Worm (Caenorhabditis elegans) whole organism, L1 larva: ENCODE measurements around the gene sqv-4.
A peak's percentile ranks its signal among the peaks of the same experiment; 100 is the strongest.

Source experiments
- F16B12.6 ChIP-seq: fragments of 150-350 bp; optimal IDR thresholded peaks from 2 replicates; lab custom pipeline; 2014; ENCODE audit warnings: missing biosample characterization, missing genetic modification characterization
- Y116A8C.19 ChIP-seq: sonication (generic microtip); optimal IDR thresholded peaks from 2 replicates; lab custom pipeline; 2016; ENCODE audit warnings: missing compliant biosample characterization, missing genetic modification characterization, borderline replicate concordance
- ama-1 ChIP-seq: fragments of 150-350 bp; optimal IDR thresholded peaks from 2 replicates; lab custom pipeline; 2014
- blmp-1 ChIP-seq: fragments of 150-350 bp; optimal IDR thresholded peaks from 2 replicates; lab custom pipeline; 2014; ENCODE audit warnings: missing biosample characterization, missing genetic modification characterization
- ceh-90 ChIP-seq: sonication (generic microtip); optimal IDR thresholded peaks from 2 replicates; lab custom pipeline; 2016; ENCODE audit warnings: missing genetic modification characterization, missing compliant biosample characterization
- ces-1 ChIP-seq: fragments of 150-350 bp; optimal IDR thresholded peaks from 2 replicates; lab custom pipeline; 2014; ENCODE audit warnings: missing biosample characterization, missing genetic modification reagents, missing genetic modification characterization
- dpl-1 ChIP-seq, 3 experiments: fragments of 150-350 bp in 2 of 3; sonication (generic microtip) in 1 of 3; optimal IDR thresholded peaks; 2 replicates each; lab custom pipeline; 2014 to 2017; ENCODE audit warnings: missing biosample characterization in 3 of 3, missing genetic modification characterization in 3 of 3, missing genetic modification reagents in 3 of 3
- dsc-1 ChIP-seq: sonication (generic microtip); optimal IDR thresholded peaks from 2 replicates; lab custom pipeline; 2016; ENCODE audit warnings: mild to moderate bottlenecking, missing genetic modification characterization, missing compliant biosample characterization
- efl-1 ChIP-seq, 4 experiments: fragments of 150-350 bp; optimal IDR thresholded peaks in 3 of 4; peaks in 1 of 4; 1 replicate in 1 of 4; 2 replicates in 3 of 4; lab custom pipeline; 2014; ENCODE audit warnings: missing biosample characterization in 2 of 4, missing genetic modification characterization in 2 of 4, missing genetic modification reagents in 2 of 4
- elt-2 ChIP-seq: sonication (generic microtip); optimal IDR thresholded peaks from 2 replicates; lab custom pipeline; 2016; ENCODE audit warnings: missing genetic modification characterization, mild to moderate bottlenecking, inconsistent platforms, missing compliant biosample characterization, missing genetic modification reagents
- elt-3 ChIP-seq, 6 experiments: fragments of 150-350 bp in 1 of 6; sonication (generic microtip); optimal IDR thresholded peaks; 2 replicates each; lab custom pipeline; 2017 to 2018; ENCODE audit warnings: missing biosample characterization in 6 of 6, missing genetic modification characterization in 6 of 6, inconsistent platforms in 1 of 6
- fkh-8 ChIP-seq: sonication (generic microtip); optimal IDR thresholded peaks from 2 replicates; lab custom pipeline; 2016; ENCODE audit warnings: mild to moderate bottlenecking, missing genetic modification characterization, missing compliant biosample characterization
- grh-1 ChIP-seq: fragments of 200-800 bp; sonication (Bioruptor generic); IDR thresholded peaks from 2 replicates; pipeline ENCODE4 v1.3.6; 2022; ENCODE audit warnings: missing genetic modification reagents, missing genetic modification characterization, missing compliant biosample characterization
- jun-1 ChIP-seq: fragments of 150-350 bp; optimal IDR thresholded peaks from 2 replicates; lab custom pipeline; 2014; ENCODE audit warnings: missing biosample characterization, missing genetic modification reagents, missing genetic modification characterization
- lin-14 ChIP-seq: fragments of 200-800 bp; sonication (Bioruptor generic); optimal IDR thresholded peaks from 2 replicates; lab custom pipeline; 2018; ENCODE audit warnings: mild to moderate bottlenecking, missing genetic modification characterization, moderate library complexity, missing compliant biosample characterization
- lin-35 ChIP-seq, 2 experiments: fragments of 150-350 bp; optimal IDR thresholded peaks; 2 replicates each; lab custom pipeline; 2014; ENCODE audit warnings: missing biosample characterization in 2 of 2, missing genetic modification characterization in 2 of 2, missing genetic modification reagents in 2 of 2
- lin-39 ChIP-seq: fragments of 150-350 bp; optimal IDR thresholded peaks from 2 replicates; lab custom pipeline; 2014; ENCODE audit warnings: missing biosample characterization, missing genetic modification reagents, missing genetic modification characterization
- lir-3 ChIP-seq: sonication (generic microtip); optimal IDR thresholded peaks from 2 replicates; lab custom pipeline; 2016; ENCODE audit warnings: mild to moderate bottlenecking, missing genetic modification characterization, moderate library complexity, missing compliant biosample characterization; ENCODE audit not compliant: poor library complexity
- mab-9 ChIP-seq: fragments of 200-800 bp; sonication (Bioruptor generic); IDR thresholded peaks from 2 replicates; pipeline ENCODE4 v1.3.6; 2022; ENCODE audit warnings: missing genetic modification reagents, missing genetic modification characterization, missing compliant biosample characterization
- mdl-1 ChIP-seq, 2 experiments: fragments of 150-350 bp; optimal IDR thresholded peaks; 2 replicates each; lab custom pipeline; 2014 to 2017; ENCODE audit warnings: missing biosample characterization in 2 of 2, missing genetic modification characterization in 2 of 2, inconsistent platforms in 1 of 2
- mep-1 ChIP-seq: fragments of 150-350 bp; optimal IDR thresholded peaks from 2 replicates; lab custom pipeline; 2014; ENCODE audit warnings: missing biosample characterization, missing genetic modification characterization
- nhr-12 ChIP-seq: sonication (generic microtip); optimal IDR thresholded peaks from 2 replicates; lab custom pipeline; 2017; ENCODE audit warnings: missing biosample characterization, missing genetic modification characterization
- nhr-19 ChIP-seq: fragments of 200-800 bp; sonication (Bioruptor generic); conservative IDR thresholded peaks from 2 replicates; pipeline ENCODE4 v1.3.6; 2022; ENCODE audit warnings: missing genetic modification characterization, missing compliant biosample characterization
- nhr-20 ChIP-seq: sonication (generic microtip); optimal IDR thresholded peaks from 2 replicates; lab custom pipeline; 2016; ENCODE audit warnings: mild to moderate bottlenecking, missing genetic modification characterization, missing compliant biosample characterization
- nhr-28 ChIP-seq: fragments of 150-350 bp; optimal IDR thresholded peaks from 2 replicates; lab custom pipeline; 2014; ENCODE audit warnings: missing biosample characterization, missing genetic modification characterization
- nhr-71 ChIP-seq: sonication (generic microtip); optimal IDR thresholded peaks from 2 replicates; lab custom pipeline; 2016; ENCODE audit warnings: mild to moderate bottlenecking, missing genetic modification characterization, moderate library complexity, missing compliant biosample characterization
- nhr-84 ChIP-seq: sonication (generic microtip); optimal IDR thresholded peaks from 2 replicates; lab custom pipeline; 2017; ENCODE audit warnings: missing biosample characterization, missing genetic modification characterization
- nhr-85 ChIP-seq: sonication (generic microtip); peaks from one replicate; lab custom pipeline; 2016; ENCODE audit warnings: missing genetic modification characterization, inconsistent platforms, missing compliant biosample characterization
- pqm-1 ChIP-seq: sonication (generic microtip); optimal IDR thresholded peaks from 3 replicates; lab custom pipeline; 2017; ENCODE audit warnings: missing biosample characterization, missing genetic modification characterization
- snpc-4 ChIP-seq: fragments of 150-350 bp; optimal IDR thresholded peaks from 2 replicates; lab custom pipeline; 2014; ENCODE audit warnings: missing biosample characterization, missing genetic modification characterization
- snu-23 ChIP-seq: sonication (generic microtip); optimal IDR thresholded peaks from 2 replicates; lab custom pipeline; 2016; ENCODE audit warnings: missing genetic modification characterization, missing compliant biosample characterization
- tlp-1 ChIP-seq: fragments of 150-350 bp; optimal IDR thresholded peaks from 2 replicates; lab custom pipeline; 2014; ENCODE audit warnings: missing biosample characterization, missing genetic modification characterization
- unc-30 ChIP-seq: sonication (generic microtip); optimal IDR thresholded peaks from 2 replicates; lab custom pipeline; 2017; ENCODE audit warnings: missing biosample characterization, missing genetic modification characterization
- unc-86 ChIP-seq: sonication (generic microtip); optimal IDR thresholded peaks from 2 replicates; lab custom pipeline; 2016; ENCODE audit warnings: missing genetic modification characterization, missing compliant biosample characterization
- unc-98 ChIP-seq: fragments of 200-800 bp; sonication (Bioruptor generic); IDR thresholded peaks from 2 replicates; pipeline ENCODE4 v1.3.6; 2022; ENCODE audit warnings: missing genetic modification characterization, missing compliant biosample characterization

Gene sqv-4

DNA sequence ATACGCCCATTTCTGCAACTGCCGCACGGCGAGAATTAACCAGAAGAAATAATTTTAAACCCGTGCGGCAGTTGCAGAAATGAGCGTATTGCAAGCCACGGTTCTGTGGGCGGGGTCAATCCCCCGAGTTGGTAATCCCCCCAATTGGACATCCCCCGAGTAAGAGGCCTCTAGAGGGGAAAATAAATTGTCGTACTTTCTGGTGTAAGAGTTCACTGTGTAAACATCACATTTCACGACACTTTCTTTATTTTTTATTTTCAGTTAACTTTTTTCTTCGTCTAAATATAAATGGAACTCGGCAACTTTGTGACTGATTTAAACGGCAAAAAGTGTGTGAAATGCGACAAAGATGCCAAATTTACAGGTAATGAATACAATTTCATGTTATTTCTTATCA lies 3.3 kb downstream of the sqv-4 start, which contains the start of gene tut-2:
TSS of gene tut-2 (plus strand) at position 277 of the 400 bp plus-strand sequence.
- TF ChIP-seq F16B12.6 (tag; lab: Kevin White, UChicago) (peak; percentile 76), Y116A8C.19 (tag; lab: Kevin White, UChicago) (no peak), dpl-1 (GFP tag; optimal IDR thresholded peaks at IDR 0.05; lab: Kevin White, UChicago) (peak in 1 of 3 experiments; percentile 19), snu-23 (GFP tag; lab: Kevin White, UChicago) (peak; percentile 7), blmp-1 (tag; lab: Kevin White, UChicago) (peak; percentile 32), efl-1 (optimal IDR thresholded peaks at IDR 0.05; lab: Kevin White, UChicago) (peak in 1 of 2 experiments; percentile 35), efl-1 (GFP tag; optimal IDR thresholded peaks at IDR 0.05 in 1 of 2; lab: Kevin White, UChicago) (peak; percentile 26 to 94), mdl-1 (tag; optimal IDR thresholded peaks at IDR 0.05; lab: Kevin White, UChicago) (no peak), elt-2 (tag; lab: Kevin White, UChicago) (no peak), nhr-19 (GFP tag; lab: Robert Waterston, UW) (0 out of 2 replicates have a peak, but pooled peaks have one; percentile 4), dsc-1 (tag; lab: Kevin White, UChicago) (no peak), tlp-1 (no peak), lin-35 (GFP tag; optimal IDR thresholded peaks at IDR 0.05; lab: Kevin White, UChicago) (peak in 1 of 2 experiments; percentile 32)

DNA sequence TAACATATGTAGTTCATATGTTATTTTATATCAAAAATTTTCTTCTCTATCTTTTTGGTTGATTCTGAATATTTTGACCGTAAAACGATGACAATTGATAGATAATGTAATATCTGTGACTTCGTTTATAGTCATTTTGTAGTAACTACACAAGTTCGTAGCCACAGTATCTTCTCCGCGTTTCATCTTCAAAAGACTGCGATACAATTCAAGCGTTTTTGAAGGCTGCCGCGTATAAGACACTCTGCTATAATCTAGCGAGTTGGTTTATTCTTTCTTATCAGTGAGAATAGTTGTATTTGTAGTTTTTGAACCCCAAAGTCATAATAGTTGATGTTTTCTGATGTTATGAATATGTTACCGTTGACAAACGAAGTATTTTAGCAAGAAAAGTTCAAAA lies 4.3 kb downstream of the sqv-4 start, which contains the start of gene ugt-34:
TSS of gene ugt-34 (minus strand) at position 21 of the 400 bp plus-strand sequence.
- peak; percentile 43 for TF ChIP-seq nhr-20 (tag; lab: Kevin White, UChicago)
- TF ChIP-seq nhr-28 (tag; lab: Kevin White, UChicago) = no peak
- TF ChIP-seq elt-3 (tag; optimal IDR thresholded peaks at IDR 0.05; lab: Kevin White, UChicago) = no peak
- TF ChIP-seq dpl-1 (GFP tag; optimal IDR thresholded peaks at IDR 0.05; lab: Kevin White, UChicago) = no peak
- no peak for TF ChIP-seq nhr-71 (tag; lab: Kevin White, UChicago)

DNA sequence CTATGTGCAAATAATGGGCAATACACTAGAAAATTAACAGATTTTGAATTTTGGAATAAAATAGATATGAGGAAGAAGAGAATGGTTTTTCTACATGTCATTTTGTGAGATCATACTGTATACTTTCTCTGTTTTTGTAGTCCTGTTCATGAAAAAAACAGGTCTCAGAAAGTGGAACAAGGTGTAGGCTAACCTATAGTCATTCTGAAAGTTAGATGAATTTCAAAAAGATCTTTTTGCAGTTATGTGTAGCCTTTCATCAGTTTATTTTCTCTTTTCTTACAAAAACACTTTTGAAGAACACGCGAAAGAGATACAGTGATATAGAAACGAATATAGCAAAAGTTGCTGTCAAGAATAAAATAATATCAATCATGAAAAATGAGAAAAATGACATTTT lies 7.1 kb downstream of the sqv-4 start, which contains the start of gene ugt-35:
TSS of gene ugt-35 (minus strand) at position 101 of the 400 bp plus-strand sequence.
- no peak for TF ChIP-seq lin-39

DNA sequence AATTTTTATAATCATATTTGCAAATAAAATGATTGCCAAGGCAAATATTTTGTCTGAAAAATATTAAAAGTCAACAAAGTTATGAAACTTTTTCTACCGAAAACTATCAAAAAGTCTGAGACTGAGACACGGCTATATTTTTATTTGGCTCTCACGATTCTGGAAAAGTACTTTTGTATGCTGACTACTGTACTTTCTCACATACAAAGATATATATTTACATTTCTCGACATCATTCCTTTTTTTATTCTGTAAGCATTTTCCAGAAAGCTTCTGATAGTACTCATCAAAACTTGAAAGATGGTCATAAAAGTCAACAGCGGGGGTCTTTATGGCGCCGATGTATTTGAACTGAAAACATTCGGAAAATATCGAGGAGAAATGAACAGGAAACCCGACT lies 13.1 kb downstream of the sqv-4 start, which contains the start of gene aqp-6:
TSS of gene aqp-6 (plus strand) at position 301 of the 400 bp plus-strand sequence.
- TF ChIP-seq grh-1 (GFP tag; lab: Robert Waterston, UW) (no peak), Y116A8C.19 (tag; lab: Kevin White, UChicago) (no peak), unc-30 (tag; lab: Kevin White, UChicago) (no peak), nhr-84 (tag; lab: Kevin White, UChicago) (no peak), ceh-90 (tag; lab: Kevin White, UChicago) (no peak), lin-39 (no peak), ces-1 (GFP tag; lab: Kevin White, UChicago) (no peak), pqm-1 (tag; lab: Kevin White, UChicago) (no peak), ama-1 (lab: Kevin White, UChicago) (no peak), nhr-12 (tag; lab: Kevin White, UChicago) (no peak), mab-9 (GFP tag; lab: Robert Waterston, UW) (no peak), nhr-85 (tag; lab: Kevin White, UChicago) (no peak), fkh-8 (no peak), snpc-4 (tag; lab: Kevin White, UChicago) (no peak), elt-2 (tag; lab: Kevin White, UChicago) (no peak), unc-98 (GFP tag; lab: Robert Waterston, UW) (no peak), unc-86 (no peak), jun-1 (tag; lab: Kevin White, UChicago) (no peak), lin-35 (GFP tag; optimal IDR thresholded peaks at IDR 0.05; lab: Kevin White, UChicago) (no peak)

DNA sequence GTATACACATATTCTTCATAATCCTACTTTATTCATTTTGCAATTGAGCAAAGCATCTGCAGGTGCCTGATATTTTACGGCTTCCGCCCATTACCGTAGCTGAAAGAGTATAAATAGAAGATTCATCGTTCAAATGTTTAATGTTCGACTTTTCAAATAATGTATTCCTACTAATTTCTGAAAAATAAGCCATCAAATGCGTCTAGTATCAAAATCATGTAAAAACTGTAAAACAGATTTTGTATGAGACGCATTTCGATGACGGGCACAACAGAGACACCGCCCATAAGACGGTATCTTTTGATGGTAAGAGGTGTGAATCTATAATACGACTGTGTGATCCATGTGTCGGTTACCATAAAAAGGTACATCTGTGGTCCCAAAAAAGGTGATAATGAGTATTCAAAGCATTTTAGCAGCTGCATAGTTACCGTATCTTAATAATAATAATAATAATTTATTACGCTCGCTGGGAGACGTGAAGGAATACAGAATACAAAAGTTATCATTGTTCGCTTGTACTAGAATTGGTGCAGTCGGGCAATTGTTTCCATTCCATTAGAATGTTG lies 14.1 kb downstream of the sqv-4 start, which contains the start of the genes C32C4.3 and C32C4.16:
TSS of gene C32C4.3 (minus strand) at position 101 of the 569 bp plus-strand sequence.
TSS of gene C32C4.16 (plus strand) at position 519 of the 569 bp plus-strand sequence.
- TF ChIP-seq lir-3 (no peak), lin-14 (GFP tag; lab: Kevin White, UChicago) (no peak), mep-1 (tag; lab: Kevin White, UChicago) (no peak)
